Worm (Caenorhabditis elegans): ENCODE measurements around the gene lir-3.

lir-3 gene

DNA sequence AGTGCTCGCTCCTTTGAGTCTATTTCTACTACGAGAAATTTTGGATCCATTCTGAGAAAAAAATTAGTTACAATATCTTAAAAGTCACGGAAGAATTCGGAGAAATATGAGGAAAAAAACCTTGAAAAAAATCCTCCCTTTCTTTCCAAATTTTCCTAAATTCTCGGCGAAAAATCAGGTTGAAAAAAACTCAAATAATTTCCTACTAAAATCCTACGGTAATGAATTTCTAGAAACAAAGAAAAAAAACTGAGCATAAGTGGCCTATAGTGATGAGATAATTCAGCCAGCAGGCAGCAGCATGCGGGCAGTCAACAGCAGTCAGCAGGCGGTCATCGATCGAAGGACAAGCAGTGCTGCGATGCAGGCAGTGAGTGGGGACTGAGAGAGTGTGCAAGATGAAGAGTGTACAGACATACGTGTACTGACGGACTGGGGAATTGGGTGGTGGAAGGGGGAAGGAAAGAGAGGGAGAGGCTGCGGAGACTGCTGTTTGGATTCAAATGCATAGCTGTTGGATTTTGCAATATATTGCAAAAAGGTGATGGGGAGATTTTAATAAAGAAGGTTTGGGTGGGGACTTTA lies at the start of gene lir-3:
Gene lir-3, minus strand, starts transcription at position 51 of the 585 bp plus-strand sequence.
- peak; percentile 11 for TF ChIP-seq unc-120 (tag; optimal IDR thresholded peaks at IDR 0.05; ENCODE audit: poor library complexity, severe bottlenecking)
- TF ChIP-seq lsy-2 (tag; optimal IDR thresholded peaks at IDR 0.05): no peak
- peak; percentile 15 for TF ChIP-seq ces-1 (GFP tag; optimal IDR thresholded peaks at IDR 0.05)
- TF ChIP-seq ceh-43 (GFP tag; optimal IDR thresholded peaks at IDR 0.05): no peak
- peak; percentile 48 for TF ChIP-seq hlh-1 (tag; optimal IDR thresholded peaks at IDR 0.05)
- no peak for TF ChIP-seq zip-8 (tag; optimal IDR thresholded peaks at IDR 0.05)
- no peak for TF ChIP-seq elt-1 (tag; optimal IDR thresholded peaks at IDR 0.05; ENCODE audit: borderline replicate concordance, insufficient read depth)
- TF ChIP-seq flh-1 (GFP tag; optimal IDR thresholded peaks at IDR 0.05): no peak
- TF ChIP-seq drap-1 (GFP tag; optimal IDR thresholded peaks at IDR 0.05): peak; percentile 21
- no peak for TF ChIP-seq lin-13 (tag; optimal IDR thresholded peaks at IDR 0.05)
- peak; percentile 21 for TF ChIP-seq mls-2 (tag; optimal IDR thresholded peaks at IDR 0.05)
- peak; percentile 48 for TF ChIP-seq ham-2 (GFP tag; optimal IDR thresholded peaks at IDR 0.05)
- TF ChIP-seq mep-1 (tag; optimal IDR thresholded peaks at IDR 0.05): peak; percentile 0
- no peak for TF ChIP-seq ceh-83 (GFP tag; optimal IDR thresholded peaks at IDR 0.05)
- peak; percentile 34 for TF ChIP-seq lin-32 (GFP tag; optimal IDR thresholded peaks at IDR 0.05)
- peak; percentile 19 for TF ChIP-seq cnd-1 (tag; optimal IDR thresholded peaks at IDR 0.05)
- TF ChIP-seq nhr-237 (tag; optimal IDR thresholded peaks at IDR 0.05): no peak

DNA sequence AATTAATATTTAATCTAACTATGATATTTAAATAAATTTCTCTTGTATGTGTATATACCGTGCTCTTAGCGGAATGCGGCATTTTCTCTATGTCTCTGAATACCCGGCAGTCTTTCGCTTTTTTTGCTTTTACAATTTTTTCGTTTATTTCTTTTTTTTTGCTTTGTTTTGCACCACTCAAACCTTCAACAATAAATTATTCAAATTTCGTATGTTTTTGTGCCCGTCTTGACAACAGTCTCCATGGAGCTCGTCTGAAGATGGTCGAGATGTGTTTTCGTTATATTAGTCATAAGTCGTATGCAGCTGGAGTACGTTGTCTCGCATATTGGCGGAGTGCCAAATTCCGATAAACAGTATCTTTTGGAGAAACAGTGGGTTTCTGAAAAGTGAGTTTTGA lies 41.8 kb upstream of the lir-3 start, which contains the start of gene T06D8.2:
Gene T06D8.2, plus strand, starts transcription at position 301 of the 400 bp plus-strand sequence.
- no peak for TF ChIP-seq ces-1 (GFP tag; optimal IDR thresholded peaks at IDR 0.05)
- no peak for TF ChIP-seq cnd-1 (tag; optimal IDR thresholded peaks at IDR 0.05)
- no peak for TF ChIP-seq unc-120 (tag; optimal IDR thresholded peaks at IDR 0.05; ENCODE audit: poor library complexity, severe bottlenecking)
- no peak for TF ChIP-seq ham-2 (GFP tag; optimal IDR thresholded peaks at IDR 0.05)
- no peak for TF ChIP-seq elt-1 (tag; optimal IDR thresholded peaks at IDR 0.05; ENCODE audit: borderline replicate concordance, insufficient read depth)
- no peak for TF ChIP-seq tbx-8 (GFP tag; optimal IDR thresholded peaks at IDR 0.05)
- no peak for TF ChIP-seq nhr-28 (tag; optimal IDR thresholded peaks at IDR 0.05)
- no peak for TF ChIP-seq lsy-2 (tag; optimal IDR thresholded peaks at IDR 0.05)
- TF ChIP-seq M03D4.4 (tag; optimal IDR thresholded peaks at IDR 0.05): no peak

DNA sequence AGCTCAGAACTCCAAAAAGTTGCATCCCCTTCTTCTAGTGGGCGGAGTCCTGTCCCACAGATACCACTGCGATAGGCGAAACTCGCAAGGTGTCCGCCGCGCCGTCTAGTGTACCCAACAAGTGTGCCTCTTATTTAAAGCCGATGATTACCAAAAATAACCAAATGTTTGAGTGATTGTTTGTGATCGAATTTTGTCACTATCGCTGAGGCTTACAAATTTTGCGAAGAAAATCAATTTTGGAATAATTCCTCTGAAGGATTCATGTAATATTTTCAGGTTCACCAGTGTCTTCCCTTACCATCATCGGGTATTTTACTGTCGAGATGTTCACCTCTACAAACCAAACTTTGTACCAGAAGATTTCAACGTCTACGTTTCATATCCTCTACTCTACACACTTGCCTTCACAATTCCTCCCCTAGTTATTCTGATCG lies 39.5 kb upstream of the lir-3 start:
- TF ChIP-seq ces-1 (GFP tag; optimal IDR thresholded peaks at IDR 0.05): peak; percentile 43
- no peak for TF ChIP-seq tbx-8 (GFP tag; optimal IDR thresholded peaks at IDR 0.05)
- TF ChIP-seq bed-3 (GFP tag; optimal IDR thresholded peaks at IDR 0.05): no peak
- no peak for TF ChIP-seq ham-2 (GFP tag; optimal IDR thresholded peaks at IDR 0.05)
- no peak for TF ChIP-seq nhr-12 (tag; optimal IDR thresholded peaks at IDR 0.05)
- peak; percentile 10 for TF ChIP-seq mep-1 (tag; optimal IDR thresholded peaks at IDR 0.05)
- no peak for TF ChIP-seq nhr-237 (tag; optimal IDR thresholded peaks at IDR 0.05)
- no peak for TF ChIP-seq sem-2 (GFP tag; optimal IDR thresholded peaks at IDR 0.05)
- no peak for TF ChIP-seq unc-62 (GFP tag; optimal IDR thresholded peaks at IDR 0.05)
- TF ChIP-seq mab-5 (tag; optimal IDR thresholded peaks at IDR 0.05): no peak
- peak; percentile 25 for TF ChIP-seq sptf-1 (tag; optimal IDR thresholded peaks at IDR 0.05)
- no peak for TF ChIP-seq blmp-1 (tag; optimal IDR thresholded peaks at IDR 0.05)
- TF ChIP-seq unc-120 (tag; optimal IDR thresholded peaks at IDR 0.05; ENCODE audit: poor library complexity, severe bottlenecking): peak; percentile 1
- TF ChIP-seq drap-1 (GFP tag; optimal IDR thresholded peaks at IDR 0.05): peak; percentile 12
- no peak for TF ChIP-seq nhr-76 (tag; optimal IDR thresholded peaks at IDR 0.05)
- no peak for TF ChIP-seq nhr-28 (tag; optimal IDR thresholded peaks at IDR 0.05)
- no peak for TF ChIP-seq flh-1 (GFP tag; optimal IDR thresholded peaks at IDR 0.05)
- TF ChIP-seq M03D4.4 (tag; optimal IDR thresholded peaks at IDR 0.05): no peak
- no peak for TF ChIP-seq hlh-1 (tag; optimal IDR thresholded peaks at IDR 0.05)
- no peak for TF ChIP-seq unc-39 (tag; optimal IDR thresholded peaks at IDR 0.05)
- no peak for TF ChIP-seq pha-4 (tag; optimal IDR thresholded peaks at IDR 0.05)
- TF ChIP-seq nhr-2 (tag; optimal IDR thresholded peaks at IDR 0.05): no peak
- TF ChIP-seq lin-32 (GFP tag; optimal IDR thresholded peaks at IDR 0.05): no peak
- no peak for TF ChIP-seq zip-8 (tag; optimal IDR thresholded peaks at IDR 0.05)
- TF ChIP-seq ceh-43 (GFP tag; optimal IDR thresholded peaks at IDR 0.05): no peak
- no peak for TF ChIP-seq ceh-83 (GFP tag; optimal IDR thresholded peaks at IDR 0.05)
- no peak for TF ChIP-seq snpc-4 (tag; optimal IDR thresholded peaks at IDR 0.05)
- TF ChIP-seq ceh-39 (tag; optimal IDR thresholded peaks at IDR 0.05): peak; percentile 15
- no peak for TF ChIP-seq cnd-1 (tag; optimal IDR thresholded peaks at IDR 0.05)
- peak; percentile 7 for TF ChIP-seq lsy-2 (tag; optimal IDR thresholded peaks at IDR 0.05)
- TF ChIP-seq elt-3 (tag; optimal IDR thresholded peaks at IDR 0.05): no peak
- no peak for TF ChIP-seq lin-13 (tag; optimal IDR thresholded peaks at IDR 0.05)
- no peak for TF ChIP-seq elt-1 (tag; optimal IDR thresholded peaks at IDR 0.05; ENCODE audit: borderline replicate concordance, insufficient read depth)
- TF ChIP-seq mls-2 (tag; optimal IDR thresholded peaks at IDR 0.05): no peak
- no peak for TF ChIP-seq ztf-11 (tag; optimal IDR thresholded peaks at IDR 0.05)
